Fruit fly (Drosophila melanogaster): ENCODE results near the gene eIF3h.

eIF3h gene

dm6 chr2L:5028091-5028490, 24.8 kb downstream of the eIF3h start, which contains the start of gene vkg:
Gene vkg, minus strand, starts transcription at chr2L:5028191.
- TF ChIP-seq Crg-1 (GFP tag; optimal IDR thresholded peaks at IDR 0.05) (no peak), tj (GFP tag; optimal IDR thresholded peaks at IDR 0.05) (no peak), CG7045 (GFP tag; optimal IDR thresholded peaks at IDR 0.05) (no peak), CG5204 (GFP tag; optimal IDR thresholded peaks at IDR 0.05) (no peak), CG1620 (GFP tag; optimal IDR thresholded peaks at IDR 0.05) (no peak), cnc (optimal IDR thresholded peaks at IDR 0.05) (no peak), CG11617 (GFP tag; optimal IDR thresholded peaks at IDR 0.05) (no peak), ovo (GFP tag; optimal IDR thresholded peaks at IDR 0.05) (no peak), kay (GFP tag; ENCODE audit: borderline replicate concordance) (no peak), cic (GFP tag; optimal IDR thresholded peaks at IDR 0.05) (no peak), CG14711 (tag; optimal IDR thresholded peaks at IDR 0.05) (no peak), Clk (GFP tag; optimal IDR thresholded peaks at IDR 0.05) (no peak), bab1 (GFP tag; optimal IDR thresholded peaks at IDR 0.05) (no peak), Mnt (GFP tag; optimal IDR thresholded peaks at IDR 0.05) (no peak), CG7101 (tag; optimal IDR thresholded peaks at IDR 0.05) (no peak), CG33017 (tag; optimal IDR thresholded peaks at IDR 0.05) (no peak), CG12768 (GFP tag; optimal IDR thresholded peaks at IDR 0.05) (no peak), pad (GFP tag; optimal IDR thresholded peaks at IDR 0.05) (no peak), toe (GFP tag; optimal IDR thresholded peaks at IDR 0.05) (no peak), Hr96 (GFP tag; optimal IDR thresholded peaks at IDR 0.05) (no peak)

DNA sequence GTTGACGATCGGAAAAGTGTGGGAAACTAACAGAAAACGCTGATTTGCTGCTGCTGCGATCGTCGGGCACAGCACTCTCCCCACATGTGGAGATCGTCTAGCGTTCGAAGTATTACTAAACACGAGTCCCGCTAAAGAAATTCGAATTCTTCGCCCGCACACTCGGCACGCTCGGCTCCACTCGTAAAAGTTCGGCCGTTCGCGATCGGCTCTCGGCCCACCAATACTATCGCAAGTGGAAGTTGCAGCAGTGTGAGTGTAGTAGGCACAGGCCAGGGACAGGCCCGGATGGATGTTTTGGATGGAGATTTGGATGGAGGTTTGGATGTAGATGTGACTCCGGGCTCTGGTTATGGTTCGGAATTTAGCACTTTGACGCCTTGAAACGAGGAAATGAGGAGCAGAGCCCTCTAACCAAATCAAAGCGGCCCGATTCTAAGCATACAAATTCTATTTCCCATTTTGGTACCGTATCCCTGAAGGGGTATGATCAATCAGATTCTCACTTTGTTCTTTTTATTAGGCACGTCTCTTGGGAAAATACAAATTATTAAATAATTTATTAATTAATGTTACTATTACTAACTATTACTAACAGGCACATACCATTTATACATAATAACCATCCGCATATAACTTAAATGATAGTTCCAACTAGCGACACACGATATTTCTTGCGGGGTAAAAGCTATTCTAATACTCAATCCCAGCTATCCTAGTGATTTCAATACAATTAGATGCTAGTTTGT, 25.4 kb downstream of the eIF3h start:
- TF ChIP-seq bab1 (GFP tag; optimal IDR thresholded peaks at IDR 0.05): no peak
- no peak for TF ChIP-seq CG11617 (GFP tag; optimal IDR thresholded peaks at IDR 0.05)
- peak; percentile 41 for TF ChIP-seq tj (GFP tag; optimal IDR thresholded peaks at IDR 0.05)
- no peak for TF ChIP-seq ovo (GFP tag; optimal IDR thresholded peaks at IDR 0.05)
- TF ChIP-seq cic (GFP tag; optimal IDR thresholded peaks at IDR 0.05): peak; percentile 3
- no peak for TF ChIP-seq CG7101 (tag; optimal IDR thresholded peaks at IDR 0.05)
- TF ChIP-seq CG7045 (GFP tag; optimal IDR thresholded peaks at IDR 0.05): no peak

DNA sequence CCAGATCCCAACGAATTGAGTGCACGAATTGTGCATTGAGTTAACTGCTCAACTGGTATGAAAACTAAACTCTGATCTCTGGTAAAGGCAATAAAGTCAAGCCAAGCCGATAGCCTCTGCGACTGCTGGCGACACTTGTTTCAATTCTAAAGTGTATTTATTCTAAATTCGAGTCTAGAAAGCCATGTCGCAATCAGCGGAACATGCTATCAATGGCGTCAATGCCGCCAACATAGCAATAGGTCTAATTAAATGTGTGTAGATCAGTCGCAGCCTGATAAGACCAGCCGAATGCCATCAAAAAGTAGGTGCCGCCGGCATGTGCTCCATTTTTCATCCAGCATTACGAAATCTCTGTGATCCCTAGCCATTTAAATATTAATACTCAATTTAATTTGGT, 27.3 kb downstream of the eIF3h start:
- TF ChIP-seq tj (GFP tag; optimal IDR thresholded peaks at IDR 0.05) (no peak), CG12768 (GFP tag; optimal IDR thresholded peaks at IDR 0.05) (no peak), cnc (optimal IDR thresholded peaks at IDR 0.05) (no peak), CG11617 (GFP tag; optimal IDR thresholded peaks at IDR 0.05) (no peak), Clk (GFP tag; optimal IDR thresholded peaks at IDR 0.05) (no peak), ovo (GFP tag; optimal IDR thresholded peaks at IDR 0.05) (no peak), bab1 (GFP tag; optimal IDR thresholded peaks at IDR 0.05) (no peak), cic (GFP tag; optimal IDR thresholded peaks at IDR 0.05) (no peak), kay (GFP tag; ENCODE audit: borderline replicate concordance) (no peak), CG1620 (GFP tag; optimal IDR thresholded peaks at IDR 0.05) (no peak)

DNA sequence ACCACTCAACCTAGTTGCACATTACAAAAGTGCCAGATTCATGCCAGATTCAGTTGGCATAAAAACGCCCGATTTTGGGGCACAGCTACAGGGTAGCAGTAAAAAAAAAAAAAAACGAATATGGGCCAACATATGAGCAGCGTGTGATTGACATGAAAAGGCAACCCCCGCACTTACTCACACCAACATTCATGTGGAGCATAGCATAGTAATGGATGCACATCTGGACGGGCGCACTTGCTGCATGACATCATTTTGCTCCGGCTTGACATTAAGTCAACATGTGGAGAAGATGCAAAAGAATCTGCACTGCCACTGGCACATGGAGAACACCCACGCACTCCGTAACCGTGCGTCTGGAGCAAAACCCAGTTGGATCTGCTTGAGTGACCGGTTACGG, 30.3 kb downstream of the eIF3h start:
- no peak for TF ChIP-seq kay (GFP tag; ENCODE audit: borderline replicate concordance)
- TF ChIP-seq CG14711 (tag; optimal IDR thresholded peaks at IDR 0.05): no peak
- TF ChIP-seq Clk (GFP tag; optimal IDR thresholded peaks at IDR 0.05): no peak
- no peak for TF ChIP-seq CG12768 (GFP tag; optimal IDR thresholded peaks at IDR 0.05)
- TF ChIP-seq CG7045 (GFP tag; optimal IDR thresholded peaks at IDR 0.05): no peak
- no peak for TF ChIP-seq CG7101 (tag; optimal IDR thresholded peaks at IDR 0.05)
- no peak for TF ChIP-seq CG1620 (GFP tag; optimal IDR thresholded peaks at IDR 0.05)
- TF ChIP-seq pad (GFP tag; optimal IDR thresholded peaks at IDR 0.05): no peak
- TF ChIP-seq cnc (optimal IDR thresholded peaks at IDR 0.05): no peak
- TF ChIP-seq bab1 (GFP tag; optimal IDR thresholded peaks at IDR 0.05): no peak
- TF ChIP-seq cic (GFP tag; optimal IDR thresholded peaks at IDR 0.05): no peak
- no peak for TF ChIP-seq CG5204 (GFP tag; optimal IDR thresholded peaks at IDR 0.05)
- TF ChIP-seq ovo (GFP tag; optimal IDR thresholded peaks at IDR 0.05): no peak

dm6 chr2L:5020479-5020878, 32.4 kb downstream of the eIF3h start:
- TF ChIP-seq tj (GFP tag; optimal IDR thresholded peaks at IDR 0.05) (peak; percentile 91), Hr96 (GFP tag; optimal IDR thresholded peaks at IDR 0.05) (no peak)

- TF ChIP-seq CG33017 (tag; optimal IDR thresholded peaks at IDR 0.05) (peak; percentile 37), cic (GFP tag; optimal IDR thresholded peaks at IDR 0.05) (no peak), bab1 (GFP tag; optimal IDR thresholded peaks at IDR 0.05) (peak; percentile 83), CG11617 (GFP tag; optimal IDR thresholded peaks at IDR 0.05) (peak; percentile 73), cnc (optimal IDR thresholded peaks at IDR 0.05) (no peak), Hr96 (GFP tag; optimal IDR thresholded peaks at IDR 0.05) (peak; percentile 71), pad (GFP tag; optimal IDR thresholded peaks at IDR 0.05) (peak; percentile 85), tj (GFP tag; optimal IDR thresholded peaks at IDR 0.05) (peak; percentile 49), CG5204 (GFP tag; optimal IDR thresholded peaks at IDR 0.05) (no peak), ovo (GFP tag; optimal IDR thresholded peaks at IDR 0.05) (peak; percentile 52), CG7045 (GFP tag; optimal IDR thresholded peaks at IDR 0.05) (peak; percentile 61), CG14711 (tag; optimal IDR thresholded peaks at IDR 0.05) (peak; percentile 58), CG7101 (tag; optimal IDR thresholded peaks at IDR 0.05) (peak; percentile 73), toe (GFP tag; optimal IDR thresholded peaks at IDR 0.05) (peak; percentile 82), Mnt (GFP tag; optimal IDR thresholded peaks at IDR 0.05) (peak; percentile 56), kay (GFP tag; ENCODE audit: borderline replicate concordance) (no peak), Crg-1 (GFP tag; optimal IDR thresholded peaks at IDR 0.05) (peak; percentile 52), CG1620 (GFP tag; optimal IDR thresholded peaks at IDR 0.05) (peak; percentile 78), CG12768 (GFP tag; optimal IDR thresholded peaks at IDR 0.05) (peak; percentile 55), Clk (GFP tag; optimal IDR thresholded peaks at IDR 0.05) (peak; percentile 20)
Measured at dm6 chr2L:5010784-5011260, 42.1 kb downstream of the eIF3h start, which contains the start of the genes CG31917, Tfb5 and SelT. Gene CG31917, minus strand, starts transcription at chr2L:5010834. Gene Tfb5, minus strand, starts transcription at chr2L:5010834. Gene SelT, plus strand, starts transcription at chr2L:5010922.
